Fruit fly (Drosophila melanogaster): ENCODE data around the gene CG15386.

The CG15386 gene

DNA sequence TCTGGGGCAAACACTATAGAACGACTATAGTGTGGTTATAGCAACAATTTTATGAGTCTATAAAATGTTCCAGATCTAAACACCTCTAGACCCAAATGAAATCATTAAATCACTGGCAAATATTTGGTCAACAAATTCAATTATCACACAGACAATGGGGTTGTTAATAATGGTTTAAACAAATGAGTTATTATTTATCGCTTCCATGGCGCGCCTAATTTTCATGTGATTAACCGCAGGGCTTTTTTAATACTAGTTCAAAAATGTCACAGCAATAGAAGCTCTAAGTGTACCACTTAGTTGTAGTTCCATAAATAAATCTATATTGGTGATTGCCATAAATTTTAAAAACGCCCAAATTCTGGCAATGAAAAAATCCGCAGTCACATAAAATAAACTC, 8.0 kb downstream of the CG15386 start, which contains the start of gene CG33124:
CG33124 (minus strand) TSS at position 101 of the 400 bp plus-strand sequence.
- TF ChIP-seq insv (optimal IDR thresholded peaks at IDR 0.05) (no peak), Myc (optimal IDR thresholded peaks at IDR 0.05) (no peak), psq (optimal IDR thresholded peaks at IDR 0.05) (no peak), ttk (optimal IDR thresholded peaks at IDR 0.05) (no peak), Sin3A (optimal IDR thresholded peaks at IDR 0.05) (no peak), h (optimal IDR thresholded peaks at IDR 0.05) (no peak)

DNA sequence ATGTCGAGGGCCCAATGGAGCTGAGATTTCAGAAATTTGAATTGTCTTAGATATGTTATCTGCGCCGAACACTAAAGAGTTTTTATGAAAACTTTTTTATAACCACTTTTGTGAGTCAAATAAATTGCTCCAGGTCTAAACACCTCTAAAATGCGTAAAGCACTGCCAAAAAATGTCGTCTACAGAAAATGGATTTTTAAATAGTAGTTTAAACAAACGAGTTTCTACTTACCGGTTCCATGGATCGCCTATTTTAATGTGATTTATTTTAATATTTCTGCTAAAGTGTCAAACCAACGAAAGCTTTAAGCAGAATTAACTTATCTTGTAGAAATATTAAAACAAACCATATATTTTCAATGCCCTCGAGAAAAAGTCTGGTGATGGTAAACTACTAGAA, 11.0 kb downstream of the CG15386 start, which contains the start of gene CG31668:
CG31668 (minus strand) TSS at position 101 of the 400 bp plus-strand sequence.
- TF ChIP-seq Myc (optimal IDR thresholded peaks at IDR 0.05) (no peak), psq (optimal IDR thresholded peaks at IDR 0.05) (no peak), insv (optimal IDR thresholded peaks at IDR 0.05) (no peak), Sin3A (optimal IDR thresholded peaks at IDR 0.05) (no peak), ttk (optimal IDR thresholded peaks at IDR 0.05) (no peak), h (optimal IDR thresholded peaks at IDR 0.05) (no peak)

DNA sequence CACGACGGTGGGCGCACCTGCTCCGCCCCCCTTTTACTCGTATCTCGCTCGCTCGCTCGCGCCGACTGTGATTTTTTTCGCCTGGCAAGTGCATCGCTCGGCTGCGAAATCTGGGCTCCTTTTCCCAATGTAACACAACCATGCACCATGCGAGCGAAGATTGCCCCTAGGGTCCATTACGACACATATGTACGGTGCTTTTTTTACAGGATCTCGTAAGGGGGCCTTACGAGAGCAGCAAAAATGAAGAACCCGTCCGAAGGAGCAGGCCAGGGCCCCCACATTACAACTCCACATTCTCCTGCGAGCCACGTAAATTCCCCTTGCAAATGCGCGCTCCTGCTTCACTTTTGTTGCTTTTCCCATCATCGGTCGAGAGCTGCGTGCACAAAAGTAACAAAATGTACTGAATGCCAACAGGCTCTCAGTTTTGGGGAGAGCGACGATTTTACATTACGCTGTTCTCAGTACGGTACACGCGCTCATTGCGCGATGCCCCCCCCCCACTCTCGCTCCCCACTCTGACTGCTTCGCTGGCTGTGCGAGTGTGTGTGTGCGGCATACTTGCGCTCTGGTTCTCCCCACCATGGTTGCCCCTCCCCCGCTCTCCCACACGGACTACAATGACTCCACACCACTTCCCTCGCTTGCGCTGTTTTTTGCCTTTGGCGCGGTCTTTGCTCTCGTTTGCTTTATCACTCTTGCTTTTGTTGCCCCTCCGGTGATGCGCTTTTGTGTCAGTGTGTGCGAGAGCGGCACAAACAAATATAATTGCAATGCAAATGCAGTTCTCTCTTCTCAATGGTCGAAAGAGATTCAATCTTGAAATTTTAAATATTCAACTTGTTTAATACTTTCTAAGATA, 14.0 kb downstream of the CG15386 start:
- TF ChIP-seq psq (optimal IDR thresholded peaks at IDR 0.05) (no peak), ttk (optimal IDR thresholded peaks at IDR 0.05) (no peak), Myc (optimal IDR thresholded peaks at IDR 0.05) (no peak), insv (optimal IDR thresholded peaks at IDR 0.05) (no peak), h (optimal IDR thresholded peaks at IDR 0.05) (no peak), Sin3A (optimal IDR thresholded peaks at IDR 0.05) (no peak)

DNA sequence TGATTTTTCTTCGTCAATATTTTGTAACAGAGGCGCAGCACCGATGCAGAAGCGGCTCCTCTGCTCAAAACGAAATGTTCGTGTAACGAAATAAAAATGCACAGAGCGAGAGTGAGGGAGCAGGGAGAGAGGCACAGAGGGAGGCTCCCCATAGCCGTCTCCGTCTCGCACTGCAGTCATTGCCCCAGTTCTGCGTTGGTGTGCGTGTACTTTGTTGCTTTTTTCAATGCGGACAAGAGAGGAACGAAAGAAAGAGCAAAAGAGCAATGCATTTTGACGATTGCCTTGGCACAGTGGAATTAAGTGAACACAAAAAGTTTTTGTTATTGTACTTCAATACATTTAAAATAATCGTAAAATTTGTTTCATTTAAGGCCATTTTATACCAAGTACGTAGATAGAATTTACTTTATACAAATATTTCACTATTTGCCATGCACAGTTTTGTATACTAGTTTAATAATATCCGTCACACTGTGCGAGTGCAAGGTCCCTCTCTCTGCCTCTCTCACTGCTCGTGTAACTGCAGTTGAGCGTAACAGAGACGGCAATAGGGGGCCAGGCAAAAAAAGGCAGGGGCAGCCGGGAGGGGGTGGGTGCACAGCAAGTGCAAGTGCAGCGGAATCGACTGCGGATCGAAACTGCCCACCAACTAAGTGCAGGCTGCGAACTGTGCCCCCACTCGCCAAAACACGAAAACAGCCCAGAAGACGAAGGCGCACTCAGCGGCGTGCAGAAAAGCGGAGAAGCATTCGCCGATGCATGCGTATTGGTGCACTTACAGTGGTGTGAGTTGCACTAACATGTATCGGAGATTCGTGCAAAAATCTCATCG, 14.8 kb downstream of the CG15386 start:
- TF ChIP-seq insv (optimal IDR thresholded peaks at IDR 0.05) (no peak), h (optimal IDR thresholded peaks at IDR 0.05) (no peak), Myc (optimal IDR thresholded peaks at IDR 0.05) (no peak), ttk (optimal IDR thresholded peaks at IDR 0.05) (no peak), psq (optimal IDR thresholded peaks at IDR 0.05) (no peak), Sin3A (optimal IDR thresholded peaks at IDR 0.05) (no peak)

DNA sequence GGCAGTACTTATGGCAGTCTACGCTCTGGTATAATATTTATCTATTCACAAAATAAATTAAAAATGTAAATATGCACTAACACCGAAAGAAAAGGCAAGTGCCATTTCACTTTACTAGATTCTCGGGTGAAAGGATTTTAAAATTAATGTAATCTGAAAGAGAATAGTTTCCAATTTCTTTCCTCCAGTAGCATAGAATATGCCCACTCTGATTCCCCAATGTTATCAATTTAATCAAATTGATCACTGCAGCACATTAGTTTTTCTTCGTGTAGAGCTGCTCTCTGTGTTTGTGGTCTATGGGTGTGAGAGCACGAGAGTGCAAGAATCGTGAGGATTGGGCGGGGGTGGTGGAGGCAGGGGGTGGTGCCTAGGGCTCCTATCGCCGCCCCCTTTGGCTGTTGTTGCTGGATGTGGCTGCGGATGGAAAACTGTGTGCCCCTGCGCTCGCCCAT, 15.9 kb downstream of the CG15386 start:
- TF ChIP-seq psq (optimal IDR thresholded peaks at IDR 0.05) (no peak), h (optimal IDR thresholded peaks at IDR 0.05) (no peak), insv (optimal IDR thresholded peaks at IDR 0.05) (no peak), Sin3A (optimal IDR thresholded peaks at IDR 0.05) (no peak), ttk (optimal IDR thresholded peaks at IDR 0.05) (no peak), Myc (optimal IDR thresholded peaks at IDR 0.05) (no peak)

DNA sequence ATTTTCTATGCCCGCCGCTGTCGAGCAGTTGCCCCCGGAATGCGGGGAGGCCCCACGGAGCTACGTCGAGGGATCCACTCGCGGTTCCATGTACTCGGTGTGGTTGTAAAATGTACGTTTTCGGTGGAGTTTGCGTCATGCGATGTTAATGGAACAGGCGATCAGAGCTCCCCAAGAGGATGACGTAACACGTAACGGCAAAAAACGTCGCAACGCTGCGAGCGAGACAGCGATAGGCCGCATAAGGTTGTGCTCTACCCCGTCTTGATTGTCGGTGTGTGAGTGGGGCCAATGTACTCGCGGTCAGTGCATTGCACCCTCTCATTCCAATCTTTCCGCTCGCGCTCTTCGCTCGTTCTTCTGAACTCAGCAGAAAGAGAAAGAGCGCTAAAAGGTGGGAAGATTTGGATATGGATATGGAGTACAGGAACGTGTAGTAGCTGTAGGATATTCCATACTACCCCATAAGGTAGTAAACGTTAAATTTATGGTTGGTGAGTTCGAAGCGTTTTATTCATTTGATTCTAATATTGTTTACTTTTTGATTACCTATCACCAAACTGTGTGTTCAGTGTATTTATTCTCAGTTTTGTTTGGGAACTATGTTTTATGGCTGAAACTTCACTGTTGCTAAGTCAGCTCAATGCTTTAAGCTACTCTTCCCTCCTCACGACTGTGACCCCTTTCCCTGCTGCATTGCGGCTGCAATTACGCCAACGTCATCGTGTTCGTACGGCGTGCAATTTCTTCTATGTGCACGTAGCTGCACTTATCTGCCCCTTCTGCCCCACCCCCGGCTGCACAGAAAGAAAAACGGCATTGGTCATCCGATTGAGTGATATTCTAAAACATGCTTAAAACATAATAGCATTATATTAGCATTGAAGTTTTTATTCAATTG, 16.7 kb downstream of the CG15386 start:
- no peak for TF ChIP-seq insv (optimal IDR thresholded peaks at IDR 0.05)
- no peak for TF ChIP-seq h (optimal IDR thresholded peaks at IDR 0.05)
- no peak for TF ChIP-seq Myc (optimal IDR thresholded peaks at IDR 0.05)
- no peak for TF ChIP-seq psq (optimal IDR thresholded peaks at IDR 0.05)
- no peak for TF ChIP-seq ttk (optimal IDR thresholded peaks at IDR 0.05)
- TF ChIP-seq Sin3A (optimal IDR thresholded peaks at IDR 0.05), result no peak

DNA sequence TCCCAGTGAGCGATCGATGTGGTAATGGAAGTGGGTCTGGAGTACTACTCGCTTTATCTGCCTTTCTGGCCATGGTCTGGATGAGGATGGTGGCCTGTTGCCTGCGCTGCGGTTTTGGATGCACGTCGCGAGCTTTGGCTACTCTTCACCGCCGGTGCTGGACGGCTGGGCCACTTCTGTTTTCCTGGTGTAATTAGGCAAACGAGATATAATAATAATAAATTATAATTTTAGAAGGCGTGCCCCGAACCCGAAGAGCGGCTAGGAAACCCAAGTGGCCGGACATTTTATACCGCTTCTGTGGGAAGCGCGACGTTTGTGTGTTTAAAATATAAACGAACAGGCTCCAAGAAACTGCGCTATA, 17.6 kb downstream of the CG15386 start:
- no peak for TF ChIP-seq insv (optimal IDR thresholded peaks at IDR 0.05)

DNA sequence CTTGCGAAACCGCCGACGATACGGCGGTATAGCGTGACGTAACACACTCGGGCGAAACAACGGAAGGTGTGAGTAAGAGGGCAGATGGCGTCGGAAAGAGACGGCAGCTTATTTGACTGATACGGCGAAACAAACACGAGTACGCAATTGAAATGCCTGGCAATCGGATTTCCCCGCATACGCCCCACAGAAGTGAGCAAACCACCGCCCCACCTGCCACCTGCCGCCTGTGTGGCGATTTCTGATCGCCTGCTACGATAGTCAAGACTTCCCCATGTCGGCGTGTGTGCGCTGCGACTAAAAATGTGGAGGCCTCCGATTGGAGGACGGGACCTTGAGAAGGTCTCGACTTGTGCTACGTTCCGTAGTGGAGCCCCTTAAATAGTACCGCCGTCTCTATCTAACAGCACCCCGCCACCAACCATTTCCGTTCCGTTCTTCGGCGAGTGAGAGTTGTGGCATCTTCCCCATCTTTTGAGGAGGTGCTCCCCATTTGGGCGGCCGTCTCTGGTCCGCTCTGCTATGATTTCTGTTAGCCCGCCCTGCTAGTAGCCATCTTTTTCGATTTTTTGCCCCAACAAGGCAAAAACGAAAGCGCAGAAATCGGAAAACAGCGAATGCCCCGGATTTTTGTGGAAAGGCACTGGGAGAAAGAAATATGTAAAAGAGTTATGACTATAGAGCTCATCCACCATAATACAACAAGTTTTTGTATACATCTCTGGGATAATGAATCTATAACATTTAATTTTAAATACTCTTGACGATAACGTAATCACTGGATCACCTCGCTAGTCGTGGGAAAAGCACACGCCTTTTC, 18.2 kb downstream of the CG15386 start:
- TF ChIP-seq insv (optimal IDR thresholded peaks at IDR 0.05), result no peak
- no peak for TF ChIP-seq h (optimal IDR thresholded peaks at IDR 0.05)
- TF ChIP-seq Myc (optimal IDR thresholded peaks at IDR 0.05), result no peak
- TF ChIP-seq ttk (optimal IDR thresholded peaks at IDR 0.05), result no peak
- TF ChIP-seq psq (optimal IDR thresholded peaks at IDR 0.05), result no peak
- TF ChIP-seq Sin3A (optimal IDR thresholded peaks at IDR 0.05), result no peak

DNA sequence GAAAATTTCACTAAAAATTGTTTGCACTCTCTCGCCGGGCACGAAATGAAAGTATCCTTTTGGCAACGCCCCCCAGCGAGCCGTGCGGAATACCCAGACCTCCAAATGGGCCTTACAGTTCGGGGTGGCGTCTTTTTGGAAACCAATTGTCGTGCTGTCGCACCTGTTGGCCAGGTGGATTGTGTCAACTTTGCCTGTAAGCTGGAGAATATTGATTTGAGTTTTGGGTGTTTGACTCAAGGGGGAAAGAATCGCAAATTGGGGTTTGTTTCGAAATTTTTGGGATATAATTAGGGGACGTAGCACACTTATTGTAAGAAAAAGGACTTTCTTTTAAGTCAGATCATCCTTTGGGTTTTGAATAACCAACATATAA, 18.9 kb downstream of the CG15386 start:
- TF ChIP-seq psq (optimal IDR thresholded peaks at IDR 0.05) (no peak), h (optimal IDR thresholded peaks at IDR 0.05) (no peak), Myc (optimal IDR thresholded peaks at IDR 0.05) (no peak)

DNA sequence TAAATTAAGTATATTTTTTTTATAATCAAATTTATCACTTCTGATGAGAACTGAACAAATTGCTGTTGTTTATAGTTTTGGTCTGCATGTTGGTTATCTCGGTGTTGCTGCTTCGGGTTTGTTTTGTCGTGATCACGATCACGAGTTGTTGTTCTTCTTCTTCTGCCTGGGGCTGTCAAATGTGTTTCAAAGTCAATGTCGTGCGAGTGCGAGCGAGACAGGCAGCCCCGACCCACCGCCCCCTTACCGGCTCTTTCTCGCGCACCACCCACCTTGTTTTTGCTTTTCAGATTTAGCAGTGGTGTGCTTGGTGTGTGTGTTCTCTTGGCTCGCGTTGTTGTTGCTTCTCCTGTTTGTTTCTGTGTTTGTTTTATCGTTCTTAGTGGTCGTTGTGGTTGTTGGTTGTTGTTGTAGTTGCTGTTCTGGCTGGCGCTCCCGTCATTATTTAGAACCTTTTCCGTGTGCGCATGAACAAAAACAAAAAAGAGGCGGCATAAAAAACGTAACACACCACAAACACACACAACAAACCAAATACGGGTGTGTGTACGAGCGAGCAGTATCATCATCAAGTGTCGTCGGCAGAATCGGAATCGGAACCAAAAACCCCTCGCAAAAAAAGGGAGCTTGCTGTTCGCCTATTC, 19.4 kb downstream of the CG15386 start, which contains the start of gene COX7AL2:
COX7AL2 (minus strand) TSS at position 438 of the 644 bp plus-strand sequence.
- TF ChIP-seq ttk (optimal IDR thresholded peaks at IDR 0.05) (no peak), insv (optimal IDR thresholded peaks at IDR 0.05) (no peak), h (optimal IDR thresholded peaks at IDR 0.05) (no peak), Sin3A (optimal IDR thresholded peaks at IDR 0.05) (no peak), Myc (optimal IDR thresholded peaks at IDR 0.05) (no peak), psq (optimal IDR thresholded peaks at IDR 0.05) (no peak)
